Worm (Caenorhabditis elegans) whole organism, L4/young adult: ENCODE measurements around the gene F46B6.13.

ENCODE experiments used
- W03F9.2 ChIP-seq: fragments of 150-350 bp; optimal IDR thresholded peaks from 2 replicates; lab custom pipeline; 2014; ENCODE audit warnings: missing biosample characterization, missing genetic modification characterization
- dao-5 ChIP-seq: sonication (generic microtip); optimal IDR thresholded peaks from 2 replicates; lab custom pipeline; 2016; ENCODE audit warnings: missing genotype, missing genetic modification characterization, moderate library complexity, missing compliant biosample characterization
- him-1 ChIP-seq: sonication (generic microtip); optimal IDR thresholded peaks from 2 replicates; lab custom pipeline; 2016; ENCODE audit warnings: missing genotype, missing genetic modification reagents, missing genetic modification characterization, missing compliant biosample characterization

DNA sequence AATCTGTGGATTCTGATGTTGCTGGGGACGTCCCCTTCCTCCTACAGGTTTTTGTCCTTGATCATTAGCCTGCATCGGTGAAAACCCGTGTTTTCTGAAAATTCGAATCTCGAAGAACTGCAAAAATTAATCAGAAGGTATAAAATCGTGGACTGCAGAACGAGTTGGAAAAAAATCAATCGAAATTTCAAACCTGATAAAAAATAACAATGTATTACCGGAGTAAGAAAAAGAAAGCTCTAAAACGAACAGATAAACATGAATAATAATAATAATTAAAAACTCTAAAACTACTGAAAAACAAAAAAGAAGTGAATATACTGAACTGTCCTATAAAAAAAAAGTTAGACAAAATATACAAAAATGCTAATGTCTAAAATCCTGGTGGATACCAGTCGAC is 16.0 kb downstream of the F46B6.13 start, which contains the start of gene F46B6.5:
- no peak for TF ChIP-seq dao-5
- TF ChIP-seq him-1 (tag; lab: Kevin White, UChicago), result no peak
- TF ChIP-seq W03F9.2, result no peak
